Fruit fly (Drosophila melanogaster) Kc167 (cell line): ENCODE measurements around the gene CG6675.

Experiments used
- Myc ChIP-seq: fragments of >200 bp; optimal IDR thresholded peaks from 2 replicates; lab custom pipeline; 2017; ENCODE audit warnings: missing external identifiers
- Sin3A ChIP-seq: fragments of >200 bp; optimal IDR thresholded peaks from 2 replicates; lab custom pipeline; 2018; ENCODE audit warnings: missing external identifiers
- h ChIP-seq: fragments of >200 bp; optimal IDR thresholded peaks from 3 replicates; lab custom pipeline; 2018; ENCODE audit warnings: missing external identifiers
- psq ChIP-seq: fragments of >200 bp; optimal IDR thresholded peaks from 2 replicates; lab custom pipeline; 2017; ENCODE audit warnings: missing external identifiers
- ttk ChIP-seq: sonication (Bioruptor generic); optimal IDR thresholded peaks from 2 replicates; lab custom pipeline; 2017; ENCODE audit warnings: missing external identifiers

DNA sequence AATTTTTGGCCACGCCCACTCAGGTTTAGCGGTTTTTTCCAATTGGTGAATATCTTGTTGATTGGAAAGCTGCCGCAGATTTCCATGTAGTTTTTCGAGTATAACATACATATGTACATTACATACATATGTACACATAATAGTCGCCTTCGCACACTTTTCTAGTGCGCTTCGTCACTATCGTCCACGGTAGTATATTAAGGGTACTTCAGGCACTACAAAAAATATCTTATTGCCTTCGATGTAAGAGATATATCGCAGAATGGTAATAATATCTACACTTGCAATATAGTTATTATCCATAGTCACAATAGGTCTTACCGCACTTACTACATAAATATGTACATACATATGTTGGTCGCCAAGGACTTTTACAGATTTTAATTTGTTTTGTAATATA, 24.2 kb downstream of the CG6675 start:
- TF ChIP-seq h (lab: Kevin White, UChicago) (no peak), Sin3A (lab: Kevin White, UChicago) (no peak), psq (lab: Kevin White, UChicago) (no peak), Myc (lab: Kevin White, UChicago) (no peak), ttk (lab: Kevin White, UChicago) (no peak)
